Worm (Caenorhabditis elegans) whole organism, late embryonic: ENCODE results near the gene srxa-12.

ENCODE experiments used
- C08G9.2 ChIP-seq: sonication (generic microtip); optimal IDR thresholded peaks from 2 replicates; lab custom pipeline; 2016; ENCODE audit warnings: mild to moderate bottlenecking, missing genetic modification characterization, moderate library complexity, missing compliant biosample characterization
- C38D4.7 ChIP-seq: fragments of 200-800 bp; sonication (Bioruptor generic); optimal IDR thresholded peaks from 2 replicates; lab custom pipeline; 2018; ENCODE audit warnings: mild to moderate bottlenecking, missing genetic modification characterization, moderate library complexity, missing compliant biosample characterization
- F13H6.1 ChIP-seq: sonication (generic microtip); optimal IDR thresholded peaks from 2 replicates; lab custom pipeline; 2016; ENCODE audit warnings: missing genetic modification characterization, missing compliant biosample characterization
- Y22D7AL.16 ChIP-seq: sonication (generic microtip); optimal IDR thresholded peaks from 2 replicates; lab custom pipeline; 2016; ENCODE audit warnings: missing genetic modification characterization, missing compliant biosample characterization
- ceh-14 ChIP-seq: sonication (generic microtip); optimal IDR thresholded peaks from 2 replicates; lab custom pipeline; 2016; ENCODE audit warnings: missing genotype, missing genetic modification characterization, missing compliant biosample characterization
- ceh-24 ChIP-seq: sonication (generic microtip); optimal IDR thresholded peaks from 2 replicates; lab custom pipeline; 2016; ENCODE audit warnings: mild to moderate bottlenecking, missing genetic modification characterization, missing compliant biosample characterization
- ceh-30 ChIP-seq: fragments of 150-350 bp; optimal IDR thresholded peaks from 2 replicates; lab custom pipeline; 2014; ENCODE audit warnings: missing biosample characterization, missing genetic modification characterization
- ceh-31 ChIP-seq: sonication (generic microtip); optimal IDR thresholded peaks from 2 replicates; lab custom pipeline; 2016; ENCODE audit warnings: missing genetic modification characterization, missing compliant biosample characterization
- ceh-34 ChIP-seq: sonication (generic microtip); optimal IDR thresholded peaks from 2 replicates; lab custom pipeline; 2016; ENCODE audit warnings: mild to moderate bottlenecking, missing genetic modification characterization, missing compliant biosample characterization
- ceh-45 ChIP-seq: fragments of 200-800 bp; sonication (Bioruptor generic); IDR thresholded peaks from 2 replicates; pipeline ENCODE4 v1.3.6; 2022; ENCODE audit warnings: missing genetic modification reagents, missing genetic modification characterization, missing compliant biosample characterization
- ceh-6 ChIP-seq: fragments of 200-800 bp; sonication (Bioruptor generic); optimal IDR thresholded peaks from 2 replicates; lab custom pipeline; 2018; ENCODE audit warnings: mild to moderate bottlenecking, missing genetic modification characterization, missing compliant biosample characterization
- elt-2 ChIP-seq: sonication (generic microtip); optimal IDR thresholded peaks from 2 replicates; lab custom pipeline; 2016; ENCODE audit warnings: missing genetic modification reagents, missing genetic modification characterization, missing compliant biosample characterization
- eyg-1 ChIP-seq: sonication (generic microtip); optimal IDR thresholded peaks from 2 replicates; lab custom pipeline; 2016; ENCODE audit warnings: missing genotype, missing genetic modification characterization, missing compliant biosample characterization
- gmeb-2 ChIP-seq: sonication (generic microtip); optimal IDR thresholded peaks from 2 replicates; lab custom pipeline; 2016; ENCODE audit warnings: missing genetic modification characterization, inconsistent platforms, missing compliant biosample characterization
- hlh-13 ChIP-seq: fragments of 200-800 bp; sonication (Bioruptor generic); optimal IDR thresholded peaks from 2 replicates; lab custom pipeline; 2018; ENCODE audit warnings: mild to moderate bottlenecking, missing genetic modification characterization, missing compliant biosample characterization
- hlh-6 ChIP-seq: sonication (generic microtip); optimal IDR thresholded peaks from 2 replicates; lab custom pipeline; 2016; ENCODE audit warnings: missing genotype, missing genetic modification characterization, missing compliant biosample characterization
- npax-4 ChIP-seq: sonication (generic microtip); optimal IDR thresholded peaks from 2 replicates; lab custom pipeline; 2016; ENCODE audit warnings: missing genetic modification characterization, missing compliant biosample characterization
- pag-3 ChIP-seq: sonication (generic microtip); optimal IDR thresholded peaks from 2 replicates; lab custom pipeline; 2016; ENCODE audit warnings: missing compliant biosample characterization, missing genetic modification characterization, borderline replicate concordance
- pax-1 ChIP-seq: fragments of 150-350 bp; optimal IDR thresholded peaks from 2 replicates; lab custom pipeline; 2014; ENCODE audit warnings: missing biosample characterization, missing genetic modification characterization
- pha-2 ChIP-seq: sonication (generic microtip); optimal IDR thresholded peaks from 2 replicates; lab custom pipeline; 2017; ENCODE audit warnings: mild to moderate bottlenecking, missing genetic modification characterization, missing compliant biosample characterization
- pqm-1 ChIP-seq: sonication (generic microtip); optimal IDR thresholded peaks from 2 replicates; lab custom pipeline; 2016; ENCODE audit warnings: missing genetic modification characterization, missing compliant biosample characterization
- ref-2 ChIP-seq: sonication (generic microtip); optimal IDR thresholded peaks from 2 replicates; lab custom pipeline; 2016; ENCODE audit warnings: missing genetic modification characterization, missing compliant biosample characterization
- rnt-1 ChIP-seq: sonication (generic microtip); optimal IDR thresholded peaks from 2 replicates; lab custom pipeline; 2016; ENCODE audit warnings: missing genetic modification characterization, missing compliant biosample characterization
- sdc-2 ChIP-seq: sonication (generic microtip); optimal IDR thresholded peaks from 2 replicates; lab custom pipeline; 2016; ENCODE audit warnings: missing genotype, missing genetic modification characterization, missing compliant biosample characterization
- sox-4 ChIP-seq: sonication (generic microtip); optimal IDR thresholded peaks from 2 replicates; lab custom pipeline; 2017; ENCODE audit warnings: mild to moderate bottlenecking, missing genetic modification characterization, inconsistent platforms, missing compliant biosample characterization
- tbx-2 ChIP-seq: sonication (generic microtip); optimal IDR thresholded peaks from 2 replicates; lab custom pipeline; 2016; ENCODE audit warnings: missing genetic modification characterization, missing compliant biosample characterization
- ttx-3 ChIP-seq: sonication (generic microtip); optimal IDR thresholded peaks from 2 replicates; lab custom pipeline; 2016; ENCODE audit warnings: missing genetic modification reagents, missing genetic modification characterization, missing compliant biosample characterization
- unc-55 ChIP-seq: sonication (generic microtip); optimal IDR thresholded peaks from 2 replicates; lab custom pipeline; 2017; ENCODE audit warnings: missing biosample characterization, missing genetic modification reagents, missing genetic modification characterization
- unc-86 ChIP-seq: sonication (generic microtip); optimal IDR thresholded peaks from 2 replicates; lab custom pipeline; 2016; ENCODE audit warnings: missing genetic modification characterization, missing compliant biosample characterization

srxa-12 gene

DNA sequence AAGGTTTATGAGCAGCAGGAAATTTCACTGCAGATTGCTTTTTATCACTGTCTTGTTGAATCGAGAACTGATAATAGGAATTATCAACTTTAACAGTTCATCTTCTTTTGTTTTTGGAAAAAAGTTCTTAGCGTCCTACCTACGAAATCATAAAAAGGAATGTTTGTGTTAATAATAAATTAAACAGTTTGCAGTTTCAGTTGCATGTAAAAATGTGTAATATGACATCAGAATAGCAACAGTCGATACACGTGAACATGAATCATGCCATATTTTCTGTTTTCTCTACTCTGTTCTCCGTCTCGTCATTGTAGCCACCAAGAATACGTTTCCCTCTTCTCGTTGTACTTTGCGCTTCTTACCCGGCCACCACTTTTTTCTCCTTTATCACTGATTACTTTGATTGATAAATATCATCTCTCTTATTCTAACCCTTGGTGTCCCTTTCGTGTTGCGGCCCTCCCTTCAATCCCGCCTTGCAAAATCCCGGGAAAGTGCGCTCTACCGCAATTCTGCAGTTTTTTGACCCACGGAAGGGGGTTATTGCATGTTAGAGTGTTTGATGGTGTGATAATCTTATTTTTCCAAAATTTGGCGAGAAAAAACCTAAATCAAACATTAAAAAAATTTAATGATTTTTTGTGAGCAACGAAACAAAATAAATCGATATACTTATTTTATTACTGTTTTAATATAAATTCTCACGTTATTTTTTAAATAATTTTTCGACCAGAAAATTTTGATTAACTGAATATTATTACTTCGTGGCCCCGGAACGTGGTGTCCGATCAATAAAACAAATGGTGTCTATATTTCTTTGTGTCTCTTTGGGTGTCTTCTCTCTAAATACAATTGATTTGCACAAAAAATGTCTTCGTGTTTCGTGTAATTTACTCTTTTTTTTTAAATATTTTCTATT, 33.8 kb upstream of the srxa-12 start, which contains the start of gene sptl-3:
sptl-3 (plus strand) TSS at position 869 of the 919 bp plus-strand sequence.
- TF ChIP-seq elt-2 (tag; lab: Kevin White, UChicago) (peak; percentile 46), tbx-2 (tag; lab: Kevin White, UChicago) (peak; percentile 31), Y22D7AL.16 (tag; lab: Kevin White, UChicago) (no peak)
- TF ChIP-seq, all 69 proteins: peak for 2

DNA sequence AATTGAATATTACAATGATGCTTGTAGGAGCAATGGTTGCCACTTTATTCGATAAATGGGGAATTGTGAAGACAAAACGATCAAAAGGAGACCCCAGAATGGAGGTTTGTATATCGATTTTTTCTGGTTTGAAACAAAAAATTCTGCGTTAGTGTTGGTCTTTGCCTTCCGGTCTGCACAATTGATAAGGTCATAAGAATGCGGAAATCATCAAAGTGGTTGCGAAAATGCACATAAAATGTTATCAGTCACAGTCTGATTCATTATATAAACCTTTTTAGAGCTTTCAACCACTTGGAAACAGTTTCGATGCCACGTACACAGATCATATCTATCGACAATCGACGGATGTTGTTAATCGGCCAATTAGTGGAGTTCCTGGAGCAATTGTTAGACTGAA, 32.9 kb upstream of the srxa-12 start:
- peak; percentile 51 for TF ChIP-seq elt-2 (tag; lab: Kevin White, UChicago)
- TF ChIP-seq gmeb-2 (tag; lab: Kevin White, UChicago): no peak
- TF ChIP-seq ceh-30: no peak
- TF ChIP-seq tbx-2 (tag; lab: Kevin White, UChicago): no peak
- TF ChIP-seq C08G9.2 (tag; lab: Kevin White, UChicago): no peak
- no peak for TF ChIP-seq C38D4.7

DNA sequence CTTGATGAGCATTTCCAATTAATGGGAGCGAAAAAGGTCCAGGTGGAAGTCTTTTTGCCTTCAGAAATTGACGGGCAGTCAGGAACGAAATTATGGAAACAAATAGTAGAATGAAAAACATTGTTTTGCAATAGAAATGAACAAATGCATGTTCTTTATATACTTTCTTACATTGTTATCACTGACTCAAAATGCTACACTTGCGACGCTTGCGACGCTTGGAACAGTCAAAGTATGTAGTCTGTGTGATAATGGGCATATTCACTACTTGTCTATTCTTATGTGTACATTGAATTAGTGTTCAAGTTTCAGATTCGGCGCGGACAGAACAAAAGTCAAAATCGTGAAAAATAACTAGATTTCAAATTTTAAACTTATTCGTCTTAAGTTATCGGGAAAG, 28.1 kb upstream of the srxa-12 start, which contains the start of gene cyp-35C1:
cyp-35C1 (minus strand) TSS at position 132 of the 400 bp plus-strand sequence.
- TF ChIP-seq elt-2 (tag; lab: Kevin White, UChicago) (peak; percentile 22), ceh-24 (no peak)

DNA sequence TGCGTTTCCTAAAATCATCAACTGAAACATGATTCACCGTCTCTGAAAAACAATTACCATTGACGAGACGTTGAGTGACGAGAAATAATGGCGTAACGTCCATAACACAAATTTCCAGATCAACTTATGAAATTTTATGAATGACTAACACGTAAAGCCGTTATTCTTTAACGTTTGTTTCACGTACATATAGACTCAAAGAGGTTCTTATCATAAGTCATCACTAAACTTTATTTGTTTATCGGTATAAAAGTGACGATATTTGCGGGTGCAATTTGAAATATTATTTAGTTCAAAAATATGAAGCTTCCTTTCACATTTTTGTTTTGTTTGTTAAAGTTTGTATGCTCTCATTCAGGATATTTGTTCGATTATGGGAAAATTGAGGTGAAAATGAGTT, 27.3 kb upstream of the srxa-12 start, which contains the start of gene oac-3:
oac-3 (plus strand) TSS at position 301 of the 400 bp plus-strand sequence.
- TF ChIP-seq ceh-31 (tag; lab: Kevin White, UChicago) (no peak), pqm-1 (tag; lab: Kevin White, UChicago) (no peak), ceh-24 (no peak), pha-2 (tag; lab: Kevin White, UChicago) (no peak), npax-4 (tag; lab: Kevin White, UChicago) (no peak), ceh-14 (tag; lab: Kevin White, UChicago) (no peak), F13H6.1 (tag; lab: Kevin White, UChicago) (no peak), pag-3 (tag; lab: Kevin White, UChicago) (no peak), ceh-30 (no peak), ref-2 (no peak), eyg-1 (tag; lab: Kevin White, UChicago) (no peak), rnt-1 (tag; lab: Kevin White, UChicago) (no peak)

DNA sequence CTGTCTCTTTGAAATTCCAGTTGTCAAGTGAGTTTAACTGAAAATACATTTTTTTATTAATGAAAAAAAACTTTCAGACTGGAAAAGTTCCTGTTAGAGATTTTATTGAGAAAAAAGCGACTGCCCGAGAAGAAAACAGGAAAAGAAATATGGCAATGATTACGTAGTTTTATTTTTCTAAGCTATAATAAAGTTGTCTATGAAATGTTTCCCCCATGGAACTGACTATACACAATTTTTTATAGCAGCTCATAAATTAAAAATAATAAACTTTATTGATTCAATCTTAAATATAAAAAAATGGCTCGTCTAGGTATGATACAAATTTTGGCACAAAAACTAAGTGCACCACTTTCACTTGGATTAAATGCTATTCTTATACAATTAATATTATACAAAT, 24.0 kb upstream of the srxa-12 start, which contains the start of gene C06B3.1:
C06B3.1 (plus strand) TSS at position 301 of the 400 bp plus-strand sequence.
- TF ChIP-seq sox-4 (tag; lab: Kevin White, UChicago) (no peak), ttx-3 (tag; lab: Kevin White, UChicago) (no peak), F13H6.1 (tag; lab: Kevin White, UChicago) (no peak), sdc-2 (tag; lab: Kevin White, UChicago) (no peak)

DNA sequence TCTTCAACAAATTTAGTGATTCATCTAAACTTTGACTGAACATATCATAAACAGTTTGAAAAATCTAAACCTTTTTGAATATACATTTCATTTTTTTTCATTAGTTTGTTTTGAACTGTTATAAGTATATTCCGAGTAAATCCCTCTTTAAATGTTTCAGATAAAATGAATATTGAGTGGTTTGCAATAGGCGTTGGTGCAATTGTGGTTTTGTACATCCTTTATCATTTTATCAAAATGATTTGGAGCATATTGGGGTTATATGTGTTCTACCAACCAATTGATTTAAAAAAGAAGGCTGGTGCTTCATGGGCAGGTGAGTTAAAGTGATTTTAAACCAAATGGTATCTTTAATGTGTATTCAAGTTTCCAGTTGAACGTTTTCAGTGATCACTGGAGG, 22.1 kb upstream of the srxa-12 start, which contains the start of gene stdh-3:
stdh-3 (plus strand) TSS at position 166 of the 400 bp plus-strand sequence.
- no peak for TF ChIP-seq ceh-6 (GFP tag; lab: Kevin White, UChicago)
- TF ChIP-seq unc-55: no peak
- no peak for TF ChIP-seq ceh-45 (GFP tag; lab: Robert Waterston, UW)
- TF ChIP-seq elt-2 (tag; lab: Kevin White, UChicago): no peak
- no peak for TF ChIP-seq hlh-6
- no peak for TF ChIP-seq gmeb-2 (tag; lab: Kevin White, UChicago)
- TF ChIP-seq unc-86 (tag; lab: Kevin White, UChicago): no peak
- no peak for TF ChIP-seq hlh-13 (GFP tag; lab: Kevin White, UChicago)
- TF ChIP-seq pax-1 (tag; lab: Kevin White, UChicago): no peak
- TF ChIP-seq ceh-34 (tag; lab: Kevin White, UChicago): no peak
- TF ChIP-seq rnt-1 (tag; lab: Kevin White, UChicago): no peak
